Worm (Caenorhabditis elegans): ENCODE measurements around the gene Y76B12C.3.

ce11 chrIV:1979782-1980181, 6.3 kb downstream of the Y76B12C.3 start, which contains the start of gene Y76B12C.8:
- no peak for TF ChIP-seq nhr-237 (tag; optimal IDR thresholded peaks at IDR 0.05)
- no peak for TF ChIP-seq lin-15B (tag; optimal IDR thresholded peaks at IDR 0.05)
- TF ChIP-seq fkh-10 (GFP tag; optimal IDR thresholded peaks at IDR 0.05): no peak
- no peak for TF ChIP-seq nhr-76 (tag; optimal IDR thresholded peaks at IDR 0.05)
- TF ChIP-seq pha-4 (GFP tag; IDR thresholded peaks at IDR 0.05): no peak
- TF ChIP-seq pha-4 (tag; optimal IDR thresholded peaks at IDR 0.05): no peak
- TF ChIP-seq ama-1 (optimal IDR thresholded peaks at IDR 0.05): no peak
- TF ChIP-seq egl-27 (tag; optimal IDR thresholded peaks at IDR 0.05): no peak

All from whole organism, L4 larva.